Worm (Caenorhabditis elegans) whole organism, midembryonic: ENCODE results near the gene txt-19.

Source experiments
- T22C8.4 ChIP-seq: fragments of 200-800 bp; sonication (Bioruptor generic); IDR thresholded peaks from 2 replicates; pipeline ENCODE4 v1.3.6; 2022; ENCODE audit warnings: missing genetic modification characterization, missing compliant biosample characterization
- cog-1 ChIP-seq: sonication (generic microtip); optimal IDR thresholded peaks from 2 replicates; lab custom pipeline; 2016; ENCODE audit warnings: missing genetic modification characterization, missing compliant biosample characterization
- flt-1 ChIP-seq: fragments of 200-800 bp; sonication (Bioruptor generic); IDR thresholded peaks from 2 replicates; pipeline ENCODE4 v1.3.6; 2022; ENCODE audit warnings: missing genetic modification characterization, missing compliant biosample characterization
- klf-2 ChIP-seq: fragments of 200-800 bp; sonication (Bioruptor generic); conservative IDR thresholded peaks from 2 replicates; pipeline ENCODE4 v1.3.6; 2022; ENCODE audit warnings: missing genetic modification reagents, missing genetic modification characterization, missing compliant biosample characterization
- med-1 ChIP-seq: sonication (generic microtip); optimal IDR thresholded peaks from 2 replicates; lab custom pipeline; 2017; ENCODE audit warnings: missing genetic modification characterization, mild to moderate bottlenecking, missing compliant biosample characterization, antibody characterized with exemption, missing genetic modification reagents; ENCODE audit not compliant: insufficient read depth
- ref-1 ChIP-seq: fragments of 200-800 bp; sonication (Bioruptor generic); conservative IDR thresholded peaks from 2 replicates; pipeline ENCODE4 v1.3.6; 2022; ENCODE audit warnings: missing genetic modification reagents, missing genetic modification characterization, missing compliant biosample characterization
- tab-1 ChIP-seq: fragments of 200-800 bp; sonication (Bioruptor generic); IDR thresholded peaks from 2 replicates; pipeline ENCODE4 v1.3.6; 2022; ENCODE audit warnings: missing genetic modification characterization, missing compliant biosample characterization
- ztf-23 ChIP-seq: fragments of 200-800 bp; sonication (Bioruptor generic); IDR thresholded peaks from 2 replicates; pipeline ENCODE4 v1.3.6; 2022; ENCODE audit warnings: missing genetic modification reagents, missing genetic modification characterization, missing compliant biosample characterization
- ztf-29 ChIP-seq: fragments of 200-800 bp; sonication (Bioruptor generic); IDR thresholded peaks from 2 replicates; pipeline ENCODE4 v1.3.6; 2022; ENCODE audit warnings: missing genetic modification reagents, missing genetic modification characterization, missing compliant biosample characterization

Gene txt-19

ce11 chrIV:12849030-12849560 lies 3.4 kb downstream of the txt-19 start, which contains the start of gene srf-3:
srf-3 (plus strand) TSS chrIV:12849510.
- TF ChIP-seq T22C8.4 (GFP tag; lab: Robert Waterston, UW) (no peak), klf-2 (GFP tag; lab: Robert Waterston, UW) (no peak), med-1 (GFP tag; lab: Kevin White, UChicago) (no peak), ztf-29 (GFP tag; lab: Robert Waterston, UW) (no peak), ref-1 (GFP tag; lab: Robert Waterston, UW) (no peak), tab-1 (GFP tag; lab: Robert Waterston, UW) (no peak), ztf-23 (GFP tag; lab: Robert Waterston, UW) (no peak)

ce11 chrIV:12854372-12855114 lies 8.8 kb downstream of the txt-19 start:
- no peak for TF ChIP-seq ztf-29 (GFP tag; lab: Robert Waterston, UW)
- no peak for TF ChIP-seq med-1 (GFP tag; lab: Kevin White, UChicago)
- no peak for TF ChIP-seq ref-1 (GFP tag; lab: Robert Waterston, UW)
- no peak for TF ChIP-seq klf-2 (GFP tag; lab: Robert Waterston, UW)
- TF ChIP-seq ztf-23 (GFP tag; lab: Robert Waterston, UW) = no peak
- TF ChIP-seq cog-1 (tag; lab: Kevin White, UChicago) = no peak
- no peak for TF ChIP-seq flt-1
- no peak for TF ChIP-seq T22C8.4 (GFP tag; lab: Robert Waterston, UW)
- TF ChIP-seq tab-1 (GFP tag; lab: Robert Waterston, UW) = no peak

DNA sequence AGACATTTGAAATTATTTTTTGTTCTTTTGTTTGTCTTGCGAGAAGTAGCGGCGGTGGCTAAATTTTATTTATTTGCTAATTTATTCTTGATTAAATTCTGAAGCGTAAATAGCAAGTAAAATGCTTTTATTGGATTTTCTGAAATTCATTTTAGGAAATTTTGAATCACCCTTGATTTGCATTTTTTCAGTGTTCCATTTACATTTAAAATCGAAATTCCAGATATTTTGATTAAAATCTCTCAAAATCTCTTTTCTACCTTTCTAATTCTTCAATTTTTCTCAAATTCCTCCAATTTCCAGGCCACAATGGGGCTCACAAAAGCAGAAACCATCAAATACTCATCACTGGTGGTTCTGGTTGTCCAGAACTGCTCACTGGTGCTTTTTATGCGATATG lies 9.5 kb downstream of the txt-19 start, which contains the start of gene nstp-5:
Gene nstp-5 (plus strand): TSS at position 301 of the 400 bp plus-strand sequence.
- no peak for TF ChIP-seq klf-2 (GFP tag; lab: Robert Waterston, UW)
- no peak for TF ChIP-seq flt-1
- no peak for TF ChIP-seq T22C8.4 (GFP tag; lab: Robert Waterston, UW)
- TF ChIP-seq cog-1 (tag; lab: Kevin White, UChicago) = no peak
- no peak for TF ChIP-seq med-1 (GFP tag; lab: Kevin White, UChicago)
- TF ChIP-seq ztf-23 (GFP tag; lab: Robert Waterston, UW) = no peak
- no peak for TF ChIP-seq ref-1 (GFP tag; lab: Robert Waterston, UW)
- no peak for TF ChIP-seq tab-1 (GFP tag; lab: Robert Waterston, UW)
- TF ChIP-seq ztf-29 (GFP tag; lab: Robert Waterston, UW) = no peak

DNA sequence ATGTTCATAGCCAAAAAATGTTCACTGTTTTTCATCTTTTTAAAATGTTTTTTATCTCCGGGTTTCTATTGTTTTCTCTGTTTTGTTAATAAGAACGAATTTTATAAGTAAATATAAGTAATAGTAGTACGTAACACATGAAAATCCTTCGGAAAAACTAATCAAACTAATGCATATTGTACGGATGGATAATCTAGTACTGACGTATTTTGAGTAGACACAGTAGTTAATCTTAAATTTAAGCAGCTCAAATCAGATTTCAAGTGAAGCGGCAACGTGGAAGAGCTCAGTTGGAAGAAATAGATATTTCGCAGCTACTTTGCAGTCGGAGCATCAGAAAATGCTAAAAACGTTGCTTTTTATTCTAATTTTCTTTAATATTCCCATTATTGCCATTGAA lies 14.1 kb downstream of the txt-19 start, which contains the start of gene gcy-18:
Gene gcy-18 (plus strand): TSS at position 301 of the 400 bp plus-strand sequence.
- TF ChIP-seq tab-1 (GFP tag; lab: Robert Waterston, UW) (no peak), ztf-29 (GFP tag; lab: Robert Waterston, UW) (no peak), cog-1 (tag; lab: Kevin White, UChicago) (no peak), flt-1 (no peak), med-1 (GFP tag; lab: Kevin White, UChicago) (no peak), klf-2 (GFP tag; lab: Robert Waterston, UW) (no peak), ref-1 (GFP tag; lab: Robert Waterston, UW) (no peak), ztf-23 (GFP tag; lab: Robert Waterston, UW) (no peak), T22C8.4 (GFP tag; lab: Robert Waterston, UW) (no peak)

DNA sequence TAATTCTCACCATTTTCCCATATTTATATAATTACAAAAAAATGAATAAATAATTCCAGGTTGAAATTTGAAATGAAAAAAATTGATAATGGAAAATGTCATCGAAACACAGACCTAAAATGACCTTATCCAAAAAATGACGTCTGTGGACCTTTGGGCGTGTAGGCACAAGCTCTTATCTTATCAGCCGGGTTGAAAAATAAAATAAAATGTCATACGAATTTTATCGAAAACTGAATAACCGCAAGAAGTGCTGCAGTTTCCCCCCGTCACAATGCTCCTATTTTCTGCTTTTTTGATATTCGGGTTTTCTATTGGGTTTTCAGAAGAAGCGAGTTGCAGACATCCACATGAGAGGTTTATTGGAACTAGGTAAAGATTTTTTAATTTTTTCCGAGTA lies 20.2 kb downstream of the txt-19 start, which contains the start of gene clec-186:
Gene clec-186 (plus strand): TSS at position 226 of the 400 bp plus-strand sequence.
- TF ChIP-seq cog-1 (tag; lab: Kevin White, UChicago) (no peak), med-1 (GFP tag; lab: Kevin White, UChicago) (no peak), flt-1 (no peak)

DNA sequence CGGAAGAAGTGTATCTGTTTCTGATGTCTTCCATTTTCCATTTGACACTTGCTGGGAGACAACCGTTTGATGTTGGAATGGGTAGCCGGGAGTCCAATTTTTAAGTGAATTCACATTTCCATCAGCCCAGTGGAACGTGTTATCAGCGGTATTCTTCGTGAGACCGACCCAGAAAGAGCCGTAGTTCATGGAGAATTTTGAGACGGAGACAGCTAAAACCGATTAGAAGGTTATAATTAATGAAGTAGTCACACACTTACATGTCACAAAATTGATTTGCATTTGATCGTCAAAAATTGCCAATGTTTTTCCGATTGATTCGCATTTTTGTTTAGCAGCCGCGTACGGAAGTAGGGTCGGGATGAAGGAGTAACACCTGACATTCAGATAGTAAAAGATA lies 23.7 kb downstream of the txt-19 start:
- TF ChIP-seq cog-1 (tag; lab: Kevin White, UChicago) (no peak), klf-2 (GFP tag; lab: Robert Waterston, UW) (no peak), T22C8.4 (GFP tag; lab: Robert Waterston, UW) (no peak), tab-1 (GFP tag; lab: Robert Waterston, UW) (no peak), ztf-29 (GFP tag; lab: Robert Waterston, UW) (no peak), flt-1 (no peak), med-1 (GFP tag; lab: Kevin White, UChicago) (no peak), ztf-23 (GFP tag; lab: Robert Waterston, UW) (no peak), ref-1 (GFP tag; lab: Robert Waterston, UW) (no peak)

DNA sequence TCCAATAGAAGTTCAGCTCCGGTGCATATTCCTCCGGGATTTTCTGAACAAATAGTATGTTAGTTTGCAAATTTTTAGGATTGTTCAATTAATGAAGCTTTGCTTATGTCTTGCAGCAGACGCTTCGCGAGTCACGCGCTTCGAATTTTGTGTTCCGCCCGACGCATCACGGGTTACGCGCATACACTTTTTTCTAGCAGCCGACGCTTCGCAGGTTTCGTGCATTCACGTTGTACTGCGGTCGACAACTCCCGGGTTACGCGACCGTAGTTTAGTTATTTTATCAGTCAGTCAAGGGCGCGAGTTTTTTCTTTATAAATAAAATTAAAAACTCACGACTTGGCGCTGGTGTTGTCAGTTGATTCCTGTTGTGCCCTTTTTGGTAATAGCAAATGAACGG lies 24.1 kb downstream of the txt-19 start:
- no peak for TF ChIP-seq tab-1 (GFP tag; lab: Robert Waterston, UW)
- no peak for TF ChIP-seq ztf-23 (GFP tag; lab: Robert Waterston, UW)
- no peak for TF ChIP-seq flt-1
- no peak for TF ChIP-seq ztf-29 (GFP tag; lab: Robert Waterston, UW)
- TF ChIP-seq T22C8.4 (GFP tag; lab: Robert Waterston, UW) = no peak
- no peak for TF ChIP-seq med-1 (GFP tag; lab: Kevin White, UChicago)
- no peak for TF ChIP-seq klf-2 (GFP tag; lab: Robert Waterston, UW)

DNA sequence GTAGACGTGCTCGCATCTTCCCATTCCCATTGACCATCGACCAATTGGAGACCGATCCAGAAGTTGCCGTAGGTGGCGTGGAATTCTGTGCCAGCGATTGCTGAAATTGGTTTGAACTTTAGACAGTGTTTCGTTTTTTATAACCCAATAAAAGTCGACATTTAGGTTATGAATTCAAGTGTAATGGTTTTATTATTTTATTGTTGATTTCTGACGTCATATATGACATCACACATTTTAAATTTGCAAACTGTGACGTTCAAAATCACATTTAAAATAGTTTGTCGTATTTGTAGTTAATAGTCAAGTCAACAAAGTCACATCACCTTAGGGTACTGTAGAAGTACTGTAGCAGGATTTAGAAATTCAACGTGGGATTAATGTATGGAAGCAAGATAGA lies 24.6 kb downstream of the txt-19 start:
- TF ChIP-seq tab-1 (GFP tag; lab: Robert Waterston, UW) (no peak), cog-1 (tag; lab: Kevin White, UChicago) (no peak), med-1 (GFP tag; lab: Kevin White, UChicago) (no peak), flt-1 (no peak), ztf-29 (GFP tag; lab: Robert Waterston, UW) (no peak), T22C8.4 (GFP tag; lab: Robert Waterston, UW) (no peak), klf-2 (GFP tag; lab: Robert Waterston, UW) (no peak), ztf-23 (GFP tag; lab: Robert Waterston, UW) (no peak), ref-1 (GFP tag; lab: Robert Waterston, UW) (no peak)
